Worm (Caenorhabditis elegans): ENCODE results near the gene clec-61.

- TF ChIP-seq nhr-237 (tag; optimal IDR thresholded peaks at IDR 0.05) (no peak), fos-1 (tag; optimal IDR thresholded peaks at IDR 0.05) (no peak), lin-39 (tag; optimal IDR thresholded peaks at IDR 0.05) (no peak), ama-1 (optimal IDR thresholded peaks at IDR 0.05) (no peak), ZK546.5 (tag; optimal IDR thresholded peaks at IDR 0.05) (no peak), nhr-12 (tag; optimal IDR thresholded peaks at IDR 0.05) (no peak), ztf-11 (tag; optimal IDR thresholded peaks at IDR 0.05) (no peak), fkh-10 (GFP tag; optimal IDR thresholded peaks at IDR 0.05) (no peak), nhr-77 (tag; optimal IDR thresholded peaks at IDR 0.05) (no peak), unc-39 (tag; optimal IDR thresholded peaks at IDR 0.05) (no peak), snpc-4 (tag; optimal IDR thresholded peaks at IDR 0.05) (no peak), zag-1 (tag; optimal IDR thresholded peaks at IDR 0.05) (no peak)
Observed at ce11 chrII:10464230-10464920, 26.0 kb downstream of the clec-61 start, which contains the start of the genes ZK673.6 and sdz-37.
